Worm (Caenorhabditis elegans) whole organism, L4 larva: Measurements from ENCODE around the gene spe-44.

Source experiments
- R02D3.7 ChIP-seq: fragments of 150-350 bp; sonication (generic microtip); optimal IDR thresholded peaks from 3 replicates; lab custom pipeline; 2014; ENCODE audit warnings: missing biosample characterization, missing genetic modification characterization
- ZK546.5 ChIP-seq, 2 experiments: sonication (generic microtip); optimal IDR thresholded peaks; 2 replicates each; lab custom pipeline; 2017; ENCODE audit warnings: missing biosample characterization in 2 of 2, missing genetic modification characterization in 2 of 2
- aly-2 ChIP-seq: sonication (generic microtip); optimal IDR thresholded peaks from 2 replicates; lab custom pipeline; 2018; ENCODE audit warnings: missing biosample characterization, missing genetic modification characterization
- ctbp-1 ChIP-seq: fragments of 200-800 bp; sonication (Bioruptor generic); IDR thresholded peaks from 2 replicates; pipeline ENCODE4 v1.3.6; 2022; ENCODE audit warnings: missing genetic modification reagents, missing genetic modification characterization, missing compliant biosample characterization
- dmd-9 ChIP-seq: fragments of 200-800 bp; sonication (Bioruptor generic); IDR thresholded peaks from 2 replicates; pipeline ENCODE4 v1.3.6; 2022; ENCODE audit warnings: missing genetic modification reagents, missing genetic modification characterization, missing compliant biosample characterization
- hmg-1.1 ChIP-seq: fragments of 200-800 bp; sonication (Bioruptor generic); IDR thresholded peaks from 2 replicates; pipeline ENCODE4 v1.3.6; 2022; ENCODE audit warnings: missing genetic modification reagents, missing genetic modification characterization, missing compliant biosample characterization
- madf-9 ChIP-seq: fragments of 200-800 bp; sonication (Bioruptor generic); conservative IDR thresholded peaks from 2 replicates; pipeline ENCODE4 v1.3.6; 2022; ENCODE audit warnings: missing genetic modification reagents, missing genetic modification characterization, missing compliant biosample characterization
- mep-1 ChIP-seq: fragments of 150-350 bp; sonication (generic microtip); optimal IDR thresholded peaks from 3 replicates; lab custom pipeline; 2014; ENCODE audit warnings: missing biosample characterization, missing genetic modification characterization
- nhr-237 ChIP-seq: sonication (generic microtip); optimal IDR thresholded peaks from 2 replicates; lab custom pipeline; 2017; ENCODE audit warnings: missing biosample characterization, missing genetic modification characterization
- rbr-2 ChIP-seq: sonication (generic microtip); optimal IDR thresholded peaks from 2 replicates; lab custom pipeline; 2016; ENCODE audit warnings: missing genotype, missing genetic modification characterization, missing compliant biosample characterization
- sdz-12 ChIP-seq: fragments of 200-800 bp; sonication (Bioruptor generic); optimal IDR thresholded peaks from 2 replicates; lab custom pipeline; 2018; ENCODE audit warnings: mild to moderate bottlenecking, missing genetic modification characterization, missing compliant biosample characterization
- ztf-11 ChIP-seq: fragments of 150-350 bp; optimal IDR thresholded peaks from 2 replicates; lab custom pipeline; 2014; ENCODE audit warnings: missing biosample characterization, missing genetic modification characterization

DNA sequence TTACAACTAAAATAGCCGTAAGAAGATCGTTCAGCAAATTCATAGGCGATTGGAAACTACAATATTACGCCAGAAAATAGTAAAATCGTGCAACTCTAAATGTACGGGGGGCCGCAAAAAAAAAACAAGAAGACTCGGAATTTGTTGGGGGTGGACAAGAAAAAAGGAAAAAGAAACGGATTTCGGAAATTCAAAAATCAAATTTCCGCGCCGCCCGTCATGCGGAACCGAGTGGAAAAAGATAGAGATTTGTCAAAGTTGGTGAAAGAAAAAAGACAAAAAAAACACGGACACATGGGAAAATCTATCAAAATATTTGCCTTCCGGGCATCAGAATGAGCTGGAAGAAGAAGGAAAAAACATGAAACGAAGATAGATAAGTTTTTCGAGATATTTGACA, 34.7 kb downstream of the spe-44 start:
- TF ChIP-seq sdz-12 (GFP tag; lab: Kevin White, UChicago) = no peak
- no peak for TF ChIP-seq R02D3.7 (tag; lab: Kevin White, UChicago)
- no peak for TF ChIP-seq madf-9 (GFP tag; lab: Robert Waterston, UW)
- TF ChIP-seq ztf-11 (tag; lab: Kevin White, UChicago) = no peak
- no peak for TF ChIP-seq nhr-237 (tag; lab: Kevin White, UChicago)
- TF ChIP-seq aly-2 (tag; lab: Kevin White, UChicago) = no peak
- TF ChIP-seq rbr-2 (tag; lab: Kevin White, UChicago) = no peak
- TF ChIP-seq ctbp-1 = no peak
- TF ChIP-seq hmg-1.1 (GFP tag; lab: Robert Waterston, UW) = no peak
- TF ChIP-seq mep-1 (tag; lab: Kevin White, UChicago) = peak; percentile 14
- TF ChIP-seq ZK546.5 (tag; optimal IDR thresholded peaks at IDR 0.05; lab: Kevin White, UChicago) = no peak
- no peak for TF ChIP-seq dmd-9
